Worm (Caenorhabditis elegans): Measurements from ENCODE around the gene F38A5.22.

The F38A5.22 gene

ce11 chrIV:6631704-6632272 is 36.0 kb upstream of the F38A5.22 start, which contains the start of the genes cest-5.1 and C01B10.9 (continued):
- TF ChIP-seq eyg-1 (tag; optimal IDR thresholded peaks at IDR 0.05): peak; percentile 17
- peak; percentile 6 for TF ChIP-seq ceh-6 (GFP tag; optimal IDR thresholded peaks at IDR 0.05)
- TF ChIP-seq nfya-1 (tag; optimal IDR thresholded peaks at IDR 0.05): peak; percentile 5
- no peak for TF ChIP-seq dve-1 (tag; optimal IDR thresholded peaks at IDR 0.05)
- no peak for TF ChIP-seq C38D4.7 (GFP tag; optimal IDR thresholded peaks at IDR 0.05)
- no peak for TF ChIP-seq dmd-4 (tag; optimal IDR thresholded peaks at IDR 0.05; ENCODE audit: borderline replicate concordance)
- no peak for TF ChIP-seq nhr-11 (tag; optimal IDR thresholded peaks at IDR 0.05)
- peak; percentile 90 for TF ChIP-seq ets-4 (tag; optimal IDR thresholded peaks at IDR 0.05)
- TF ChIP-seq sdc-2 (tag; optimal IDR thresholded peaks at IDR 0.05): peak; percentile 43
- peak; percentile 68 for TF ChIP-seq ceh-14 (tag; optimal IDR thresholded peaks at IDR 0.05)
- peak; percentile 91 for TF ChIP-seq C08G9.2 (tag; optimal IDR thresholded peaks at IDR 0.05)
- TF ChIP-seq hlh-8 (tag; optimal IDR thresholded peaks at IDR 0.05): peak; percentile 68
- peak; percentile 6 for TF ChIP-seq pha-2 (tag; optimal IDR thresholded peaks at IDR 0.05)
- TF ChIP-seq F13H6.1 (tag; optimal IDR thresholded peaks at IDR 0.05): peak; percentile 58

DNA sequence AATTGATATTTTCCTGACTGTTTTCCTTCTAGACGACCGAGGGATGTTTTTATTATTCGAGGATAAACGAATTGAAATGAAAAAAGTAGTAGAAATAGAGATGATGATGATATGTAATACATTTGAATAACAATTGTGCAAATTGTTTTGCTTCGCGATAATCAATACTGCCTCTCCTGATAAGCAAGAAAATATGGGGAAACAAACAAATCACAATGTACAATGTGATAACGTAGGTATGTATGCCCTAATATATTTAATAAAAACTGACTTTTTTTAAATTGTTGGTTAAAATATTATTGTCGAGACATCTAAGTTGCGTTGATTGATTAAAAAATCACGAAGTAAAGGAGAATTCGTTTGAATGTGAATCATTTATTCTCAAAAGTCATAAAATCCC is 32.1 kb upstream of the F38A5.22 start, which contains the start of gene cest-5.2:
TSS of gene cest-5.2 (minus strand) at position 128 of the 400 bp plus-strand sequence.
- TF ChIP-seq ceh-30 (tag; optimal IDR thresholded peaks at IDR 0.05): no peak
- peak; percentile 73 for TF ChIP-seq elt-2 (tag; optimal IDR thresholded peaks at IDR 0.05)

- TF ChIP-seq ceh-19 (GFP tag; optimal IDR thresholded peaks at IDR 0.05) (no peak), syd-9 (tag; optimal IDR thresholded peaks at IDR 0.05) (no peak), ceh-14 (tag; optimal IDR thresholded peaks at IDR 0.05) (no peak)
Measured at ce11 chrIV:6623390-6623789, 27.6 kb upstream of the F38A5.22 start, which contains the start of gene C01B10.44. C01B10.44 (plus strand) TSS chrIV:6623690.

ce11 chrIV:6622142-6622541 is 26.4 kb upstream of the F38A5.22 start:
- TF ChIP-seq zip-5 (tag; optimal IDR thresholded peaks at IDR 0.05) (no peak), eyg-1 (tag; optimal IDR thresholded peaks at IDR 0.05) (no peak), tbx-2 (tag; optimal IDR thresholded peaks at IDR 0.05) (no peak), ahr-1 (tag; optimal IDR thresholded peaks at IDR 0.05) (no peak), ttx-3 (tag; optimal IDR thresholded peaks at IDR 0.05) (no peak), ref-2 (tag; optimal IDR thresholded peaks at IDR 0.05) (no peak), ceh-24 (tag; optimal IDR thresholded peaks at IDR 0.05) (no peak), unc-3 (GFP tag; conservative IDR thresholded peaks at IDR 0.05) (no peak), unc-3 (tag; optimal IDR thresholded peaks at IDR 0.05) (no peak), pat-9 (tag; optimal IDR thresholded peaks at IDR 0.05) (no peak), odd-2 (tag; optimal IDR thresholded peaks at IDR 0.05) (no peak), che-1 (tag; optimal IDR thresholded peaks at IDR 0.05) (no peak), ceh-48 (tag; optimal IDR thresholded peaks at IDR 0.05) (no peak), dmd-4 (tag; optimal IDR thresholded peaks at IDR 0.05; ENCODE audit: borderline replicate concordance) (no peak), ceh-31 (tag; optimal IDR thresholded peaks at IDR 0.05) (no peak), lin-11 (tag; optimal IDR thresholded peaks at IDR 0.05) (no peak), unc-42 (tag; optimal IDR thresholded peaks at IDR 0.05) (no peak), sdc-2 (tag; optimal IDR thresholded peaks at IDR 0.05) (no peak), ztf-16 (tag; optimal IDR thresholded peaks at IDR 0.05) (no peak)

DNA sequence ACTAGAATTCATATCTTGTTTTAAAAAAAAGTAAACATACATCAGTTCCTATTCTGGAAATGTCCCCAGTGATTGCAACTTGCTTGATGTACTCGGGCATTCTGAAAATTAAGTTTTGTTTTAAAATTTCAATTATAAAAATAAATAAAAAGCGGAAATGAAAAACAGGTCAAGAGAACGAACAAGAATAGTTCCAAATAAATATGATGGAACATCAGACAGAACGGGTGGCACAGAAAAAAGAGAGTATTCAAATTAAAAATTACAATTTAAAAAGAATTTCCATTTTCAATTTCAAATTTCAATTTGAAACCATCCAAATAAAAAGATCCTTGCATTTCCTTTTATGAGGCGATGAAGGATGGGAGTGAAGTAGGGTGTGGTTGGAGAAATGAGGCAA is 25.5 kb upstream of the F38A5.22 start, which contains the start of gene C01B10.3:
TSS of gene C01B10.3 (minus strand) at position 101 of the 400 bp plus-strand sequence.
- no peak for TF ChIP-seq hlh-6 (tag; optimal IDR thresholded peaks at IDR 0.05)
- no peak for TF ChIP-seq unc-86 (tag; optimal IDR thresholded peaks at IDR 0.05)
- no peak for TF ChIP-seq ceh-34 (tag; optimal IDR thresholded peaks at IDR 0.05)
- TF ChIP-seq ceh-45 (GFP tag; IDR thresholded peaks at IDR 0.05): no peak
- no peak for TF ChIP-seq dve-1 (tag; optimal IDR thresholded peaks at IDR 0.05)
- no peak for TF ChIP-seq sox-2 (GFP tag; IDR thresholded peaks at IDR 0.05)
- no peak for TF ChIP-seq fkh-10 (GFP tag; optimal IDR thresholded peaks at IDR 0.05)
- TF ChIP-seq gmeb-2 (tag; optimal IDR thresholded peaks at IDR 0.05): no peak
- no peak for TF ChIP-seq ref-2 (tag; optimal IDR thresholded peaks at IDR 0.05)
- TF ChIP-seq pag-3 (tag; optimal IDR thresholded peaks at IDR 0.05; ENCODE audit: borderline replicate concordance): no peak
- TF ChIP-seq ztf-16 (tag; optimal IDR thresholded peaks at IDR 0.05): no peak
- TF ChIP-seq ceh-6 (GFP tag; optimal IDR thresholded peaks at IDR 0.05): no peak
